Worm (Caenorhabditis elegans) whole organism, late embryonic: Measurements from ENCODE around the gene Y57G11C.5.

Experiments
- C08G9.2 ChIP-seq: sonication (generic microtip); optimal IDR thresholded peaks from 2 replicates; lab custom pipeline; 2016; ENCODE audit warnings: mild to moderate bottlenecking, missing genetic modification characterization, moderate library complexity, missing compliant biosample characterization
- C38D4.7 ChIP-seq: fragments of 200-800 bp; sonication (Bioruptor generic); optimal IDR thresholded peaks from 2 replicates; lab custom pipeline; 2018; ENCODE audit warnings: mild to moderate bottlenecking, missing genetic modification characterization, moderate library complexity, missing compliant biosample characterization
- K09A11.1 ChIP-seq: sonication (generic microtip); optimal IDR thresholded peaks from 2 replicates; lab custom pipeline; 2017; ENCODE audit warnings: antibody characterized with exemption, mild to moderate bottlenecking, missing genetic modification characterization, missing compliant biosample characterization; ENCODE audit not compliant: insufficient read depth
- T23F11.4 ChIP-seq: fragments of 200-800 bp; sonication (Bioruptor generic); optimal IDR thresholded peaks from 2 replicates; lab custom pipeline; 2018; ENCODE audit warnings: mild to moderate bottlenecking, missing genetic modification characterization, missing compliant biosample characterization
- ahr-1 ChIP-seq: sonication (generic microtip); optimal IDR thresholded peaks from 2 replicates; lab custom pipeline; 2016; ENCODE audit warnings: missing genetic modification characterization, missing compliant biosample characterization
- ama-1 ChIP-seq: fragments of 150-350 bp; optimal IDR thresholded peaks from 2 replicates; lab custom pipeline; 2014
- ceh-18 ChIP-seq: sonication (generic microtip); optimal IDR thresholded peaks from 2 replicates; lab custom pipeline; 2016; ENCODE audit warnings: missing genetic modification characterization, missing compliant biosample characterization
- ceh-22 ChIP-seq: sonication (generic microtip); optimal IDR thresholded peaks from 2 replicates; lab custom pipeline; 2017; ENCODE audit warnings: missing biosample characterization, missing genetic modification characterization
- ceh-30 ChIP-seq: fragments of 150-350 bp; optimal IDR thresholded peaks from 2 replicates; lab custom pipeline; 2014; ENCODE audit warnings: missing biosample characterization, missing genetic modification characterization
- ceh-31 ChIP-seq: sonication (generic microtip); optimal IDR thresholded peaks from 2 replicates; lab custom pipeline; 2016; ENCODE audit warnings: missing genetic modification characterization, missing compliant biosample characterization
- ceh-34 ChIP-seq: sonication (generic microtip); optimal IDR thresholded peaks from 2 replicates; lab custom pipeline; 2016; ENCODE audit warnings: mild to moderate bottlenecking, missing genetic modification characterization, missing compliant biosample characterization
- ceh-45 ChIP-seq: fragments of 200-800 bp; sonication (Bioruptor generic); IDR thresholded peaks from 2 replicates; pipeline ENCODE4 v1.3.6; 2022; ENCODE audit warnings: missing genetic modification reagents, missing genetic modification characterization, missing compliant biosample characterization
- ceh-48 ChIP-seq: sonication (generic microtip); optimal IDR thresholded peaks from 2 replicates; lab custom pipeline; 2016; ENCODE audit warnings: missing genetic modification characterization, inconsistent platforms, missing compliant biosample characterization
- ceh-6 ChIP-seq: fragments of 200-800 bp; sonication (Bioruptor generic); optimal IDR thresholded peaks from 2 replicates; lab custom pipeline; 2018; ENCODE audit warnings: mild to moderate bottlenecking, missing genetic modification characterization, missing compliant biosample characterization
- ceh-9 ChIP-seq: sonication (generic microtip); optimal IDR thresholded peaks from 2 replicates; lab custom pipeline; 2016; ENCODE audit warnings: mild to moderate bottlenecking, missing genetic modification characterization, inconsistent platforms, missing compliant biosample characterization
- dmd-4 ChIP-seq: sonication (generic microtip); optimal IDR thresholded peaks from 2 replicates; lab custom pipeline; 2016; ENCODE audit warnings: borderline replicate concordance, missing genetic modification characterization, missing compliant biosample characterization
- elt-2 ChIP-seq: sonication (generic microtip); optimal IDR thresholded peaks from 2 replicates; lab custom pipeline; 2016; ENCODE audit warnings: missing genetic modification reagents, missing genetic modification characterization, missing compliant biosample characterization
- elt-4 ChIP-seq: sonication (generic microtip); optimal IDR thresholded peaks from 2 replicates; lab custom pipeline; 2016; ENCODE audit warnings: missing genetic modification characterization, missing compliant biosample characterization
- ets-4 ChIP-seq: sonication (generic microtip); optimal IDR thresholded peaks from 2 replicates; lab custom pipeline; 2016; ENCODE audit warnings: missing genetic modification characterization, missing compliant biosample characterization
- eyg-1 ChIP-seq: sonication (generic microtip); optimal IDR thresholded peaks from 2 replicates; lab custom pipeline; 2016; ENCODE audit warnings: missing genotype, missing genetic modification characterization, missing compliant biosample characterization
- fkh-6 ChIP-seq: sonication (generic microtip); optimal IDR thresholded peaks from 2 replicates; lab custom pipeline; 2016; ENCODE audit warnings: missing genetic modification characterization, missing compliant biosample characterization
- hlh-15 ChIP-seq: sonication (generic microtip); optimal IDR thresholded peaks from 2 replicates; lab custom pipeline; 2016; ENCODE audit warnings: missing genetic modification characterization, missing compliant biosample characterization
- hlh-30 ChIP-seq: sonication (generic microtip); optimal IDR thresholded peaks from 2 replicates; lab custom pipeline; 2017; ENCODE audit warnings: antibody characterized with exemption, missing genetic modification characterization, missing compliant biosample characterization; ENCODE audit not compliant: insufficient read depth
- nfya-1 ChIP-seq: sonication (generic microtip); optimal IDR thresholded peaks from 2 replicates; lab custom pipeline; 2017; ENCODE audit warnings: missing genetic modification characterization, mild to moderate bottlenecking, missing compliant biosample characterization, antibody characterized with exemption, moderate library complexity
- nhr-11 ChIP-seq: fragments of 150-350 bp; optimal IDR thresholded peaks from 2 replicates; lab custom pipeline; 2014; ENCODE audit warnings: missing biosample characterization, missing genetic modification characterization
- nhr-232 ChIP-seq: sonication (generic microtip); optimal IDR thresholded peaks from 2 replicates; lab custom pipeline; 2016; ENCODE audit warnings: missing genetic modification characterization, missing compliant biosample characterization
- odd-2 ChIP-seq: sonication (generic microtip); optimal IDR thresholded peaks from 2 replicates; lab custom pipeline; 2017; ENCODE audit warnings: antibody characterized with exemption, mild to moderate bottlenecking, missing genetic modification characterization, missing compliant biosample characterization
- pag-3 ChIP-seq: sonication (generic microtip); optimal IDR thresholded peaks from 2 replicates; lab custom pipeline; 2016; ENCODE audit warnings: missing compliant biosample characterization, missing genetic modification characterization, borderline replicate concordance
- pat-9 ChIP-seq: fragments of 200-800 bp; sonication (Bioruptor generic); optimal IDR thresholded peaks from 2 replicates; lab custom pipeline; 2018; ENCODE audit warnings: mild to moderate bottlenecking, missing genetic modification characterization, moderate library complexity, missing compliant biosample characterization
- pax-1 ChIP-seq: fragments of 150-350 bp; optimal IDR thresholded peaks from 2 replicates; lab custom pipeline; 2014; ENCODE audit warnings: missing biosample characterization, missing genetic modification characterization
- pha-2 ChIP-seq: sonication (generic microtip); optimal IDR thresholded peaks from 2 replicates; lab custom pipeline; 2017; ENCODE audit warnings: mild to moderate bottlenecking, missing genetic modification characterization, missing compliant biosample characterization
- pha-4 ChIP-seq: fragments of 150-350 bp; optimal IDR thresholded peaks from 2 replicates; lab custom pipeline; 2018; ENCODE audit warnings: missing biosample characterization, missing genetic modification reagents, missing genetic modification characterization
- pqm-1 ChIP-seq: sonication (generic microtip); optimal IDR thresholded peaks from 2 replicates; lab custom pipeline; 2016; ENCODE audit warnings: missing genetic modification characterization, missing compliant biosample characterization
- sdc-2 ChIP-seq: sonication (generic microtip); optimal IDR thresholded peaks from 2 replicates; lab custom pipeline; 2016; ENCODE audit warnings: missing genotype, missing genetic modification characterization, missing compliant biosample characterization
- sox-2 ChIP-seq: fragments of 200-800 bp; sonication (Bioruptor generic); IDR thresholded peaks from 2 replicates; pipeline ENCODE4 v1.3.6; 2022; ENCODE audit warnings: missing genetic modification reagents, missing genetic modification characterization, missing compliant biosample characterization
- tbx-2 ChIP-seq: sonication (generic microtip); optimal IDR thresholded peaks from 2 replicates; lab custom pipeline; 2016; ENCODE audit warnings: missing genetic modification characterization, missing compliant biosample characterization
- ttx-3 ChIP-seq: sonication (generic microtip); optimal IDR thresholded peaks from 2 replicates; lab custom pipeline; 2016; ENCODE audit warnings: missing genetic modification reagents, missing genetic modification characterization, missing compliant biosample characterization
- unc-3 ChIP-seq, 2 experiments: fragments of 200-800 bp in 1 of 2; sonication (Bioruptor generic) in 1 of 2; sonication (generic microtip) in 1 of 2; conservative IDR thresholded peaks in 1 of 2; optimal IDR thresholded peaks in 1 of 2; 2 replicates each; pipeline versions ENCODE4 v1.3.6 to Lab custom; 2016 to 2022; ENCODE audit warnings: missing compliant biosample characterization in 2 of 2, missing genetic modification characterization in 2 of 2, missing genetic modification reagents in 1 of 2
- unc-42 ChIP-seq: sonication (generic microtip); optimal IDR thresholded peaks from 2 replicates; lab custom pipeline; 2016; ENCODE audit warnings: missing genotype, missing genetic modification characterization, missing compliant biosample characterization
- unc-55 ChIP-seq: sonication (generic microtip); optimal IDR thresholded peaks from 2 replicates; lab custom pipeline; 2017; ENCODE audit warnings: missing biosample characterization, missing genetic modification reagents, missing genetic modification characterization
- unc-86 ChIP-seq: sonication (generic microtip); optimal IDR thresholded peaks from 2 replicates; lab custom pipeline; 2016; ENCODE audit warnings: missing genetic modification characterization, missing compliant biosample characterization
- zip-5 ChIP-seq: sonication (generic microtip); optimal IDR thresholded peaks from 2 replicates; lab custom pipeline; 2016; ENCODE audit warnings: missing genetic modification characterization, missing compliant biosample characterization

Gene Y57G11C.5

DNA sequence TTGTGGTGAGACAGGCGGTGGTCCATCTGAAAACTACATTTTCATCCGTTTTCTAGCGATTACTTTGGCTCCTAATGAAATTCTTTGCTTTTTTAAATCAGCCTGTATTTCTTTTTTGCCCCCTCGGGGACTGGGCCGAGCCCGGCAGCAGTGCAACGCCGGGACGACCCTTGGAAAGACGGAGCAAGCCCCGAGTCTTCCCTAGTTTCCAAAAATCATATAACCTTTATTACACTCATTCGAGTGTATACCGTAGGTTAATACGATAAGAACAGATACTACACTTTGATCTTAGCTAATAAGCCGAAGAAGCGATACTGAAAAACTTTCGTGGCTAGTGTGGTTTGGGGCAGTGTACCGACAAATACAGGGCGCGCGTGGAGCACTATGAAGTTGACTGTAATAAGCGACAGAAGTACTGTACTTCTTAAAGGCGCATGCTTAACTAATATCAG is 490 bp downstream of the Y57G11C.5 start:
- TF ChIP-seq ceh-45 (GFP tag; lab: Robert Waterston, UW), result no peak
- TF ChIP-seq eyg-1, result no peak
- no peak for TF ChIP-seq pha-4 (tag; lab: Kevin White, UChicago)
- TF ChIP-seq unc-55 (GFP tag; lab: Kevin White, UChicago), result no peak
- TF ChIP-seq ceh-6 (GFP tag; lab: Kevin White, UChicago), result no peak
- no peak for TF ChIP-seq nhr-11
- TF ChIP-seq ceh-18 (tag; lab: Kevin White, UChicago), result no peak
- no peak for TF ChIP-seq ceh-30 (tag; lab: Kevin White, UChicago)
- no peak for TF ChIP-seq C38D4.7 (GFP tag; lab: Kevin White, UChicago)
- no peak for TF ChIP-seq ahr-1 (tag; lab: Kevin White, UChicago)
- TF ChIP-seq unc-42 (tag; lab: Kevin White, UChicago), result no peak
- TF ChIP-seq ama-1 (lab: Kevin White, UChicago), result no peak
- no peak for TF ChIP-seq ceh-48 (tag; lab: Kevin White, UChicago)
- no peak for TF ChIP-seq ceh-22
- no peak for TF ChIP-seq fkh-6
- TF ChIP-seq sdc-2 (tag; lab: Kevin White, UChicago), result no peak
- TF ChIP-seq ceh-34 (tag; lab: Kevin White, UChicago), result no peak
- TF ChIP-seq K09A11.1, result no peak
- no peak for TF ChIP-seq pha-2

- TF ChIP-seq ets-4 (tag; lab: Kevin White, UChicago) (no peak), unc-86 (tag; lab: Kevin White, UChicago) (no peak), C08G9.2 (no peak), pqm-1 (tag; lab: Kevin White, UChicago) (no peak), zip-5 (no peak), pax-1 (tag; lab: Kevin White, UChicago) (no peak), hlh-15 (tag; lab: Kevin White, UChicago) (no peak), dmd-4 (no peak), ceh-9 (tag; lab: Kevin White, UChicago) (no peak), unc-55 (GFP tag; lab: Kevin White, UChicago) (no peak), elt-4 (tag; lab: Kevin White, UChicago) (no peak), pag-3 (tag; lab: Kevin White, UChicago) (no peak), odd-2 (tag; lab: Kevin White, UChicago) (no peak), T23F11.4 (GFP tag; lab: Kevin White, UChicago) (no peak), unc-3 (GFP tag; conservative IDR thresholded peaks at IDR 0.05; lab: Robert Waterston, UW) (no peak), unc-3 (tag; optimal IDR thresholded peaks at IDR 0.05; lab: Kevin White, UChicago) (no peak), ttx-3 (no peak), nhr-232 (no peak), pat-9 (tag; lab: Kevin White, UChicago) (no peak)
These were observed 1.1 kb downstream of the Y57G11C.5 start for ce11 chrIV:14763938-14764718.

DNA sequence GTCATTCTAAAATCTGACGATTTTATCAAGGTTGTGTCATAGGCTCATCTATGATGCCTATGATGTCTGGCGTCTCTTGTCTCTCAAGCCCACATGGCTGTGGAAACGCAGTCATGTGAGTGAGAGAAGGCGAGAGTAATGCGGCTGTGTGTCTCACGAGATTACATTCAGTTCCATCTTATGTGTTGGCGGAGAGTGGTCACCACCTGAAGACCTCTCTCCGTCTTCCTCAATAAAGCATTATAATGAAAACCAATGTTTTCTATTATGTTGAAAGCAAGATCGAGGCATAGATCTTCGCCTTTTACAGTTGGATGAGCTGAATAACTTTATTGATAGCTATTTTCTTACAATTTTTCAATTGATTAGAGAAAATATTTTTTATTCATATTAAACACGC is 1.9 kb downstream of the Y57G11C.5 start:
- 0 out of 2 replicates have a peak, but pooled peaks have one; percentile 43 for TF ChIP-seq sox-2 (GFP tag; lab: Robert Waterston, UW)
- TF ChIP-seq unc-42 (tag; lab: Kevin White, UChicago), result peak; percentile 16
- TF ChIP-seq nfya-1 (tag; lab: Kevin White, UChicago), result peak; percentile 27
- TF ChIP-seq ceh-18 (tag; lab: Kevin White, UChicago), result peak; percentile 40
- TF ChIP-seq elt-2 (tag; lab: Kevin White, UChicago), result peak; percentile 4
- TF ChIP-seq hlh-30 (tag; lab: Kevin White, UChicago), result peak; percentile 93
- peak; percentile 44 for TF ChIP-seq ceh-31 (tag; lab: Kevin White, UChicago)
- peak; percentile 24 for TF ChIP-seq tbx-2 (tag; lab: Kevin White, UChicago)
